Worm (Caenorhabditis elegans) whole organism, L4 larva: Measurements from ENCODE around the gene secs-1.

Experiments
- ZK546.5 ChIP-seq, 2 experiments: sonication (generic microtip); optimal IDR thresholded peaks; 2 replicates each; lab custom pipeline; 2017; ENCODE audit warnings: missing biosample characterization in 2 of 2, missing genetic modification characterization in 2 of 2
- mdl-1 ChIP-seq, 2 experiments: fragments of 150-350 bp in 1 of 2; sonication (generic microtip) in 1 of 2; optimal IDR thresholded peaks; 2 replicates each; lab custom pipeline; 2014 to 2017; ENCODE audit warnings: missing biosample characterization in 2 of 2, missing genetic modification characterization in 2 of 2
- nhr-11 ChIP-seq: fragments of 150-350 bp; optimal IDR thresholded peaks from 2 replicates; lab custom pipeline; 2014; ENCODE audit warnings: missing biosample characterization, missing genetic modification characterization
- snpc-1.2 ChIP-seq: fragments of 200-800 bp; sonication (Bioruptor generic); IDR thresholded peaks from 2 replicates; pipeline ENCODE4 v1.3.6; 2022; ENCODE audit warnings: missing genetic modification reagents, missing genetic modification characterization, missing compliant biosample characterization
- snpc-4 ChIP-seq: fragments of 150-350 bp; optimal IDR thresholded peaks from 2 replicates; lab custom pipeline; 2014; ENCODE audit warnings: missing biosample characterization, missing genetic modification characterization

DNA sequence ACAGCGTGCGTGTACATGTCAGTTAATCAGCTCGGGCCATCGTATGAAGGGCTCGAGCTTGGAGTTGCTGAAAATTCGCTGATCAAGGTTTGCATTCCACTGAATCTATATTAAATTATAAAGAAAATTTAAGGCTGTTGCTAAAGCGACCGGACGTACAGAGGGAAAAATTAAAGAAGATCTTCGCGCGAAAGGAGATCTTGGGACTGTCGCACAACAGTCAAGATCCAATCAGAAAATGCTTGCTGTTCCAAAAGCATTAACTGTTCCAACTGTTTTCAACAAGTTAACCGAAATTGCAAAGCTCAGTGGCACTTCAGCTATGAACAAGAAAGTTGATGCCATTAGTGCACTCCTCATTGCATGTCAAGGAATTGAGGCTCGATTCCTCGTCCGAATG lies 10.1 kb upstream of the secs-1 start:
- TF ChIP-seq nhr-11 (tag; lab: Kevin White, UChicago), result no peak
- TF ChIP-seq snpc-4, result no peak
- no peak for TF ChIP-seq ZK546.5 (tag; optimal IDR thresholded peaks at IDR 0.05; lab: Kevin White, UChicago)
- TF ChIP-seq snpc-1.2 (GFP tag; lab: Robert Waterston, UW), result no peak
- no peak for TF ChIP-seq mdl-1 (tag; optimal IDR thresholded peaks at IDR 0.05; lab: Kevin White, UChicago)
